Comparison of ENCODE assay signal across 3 worm cellular contexts in genomic region chrX:16678097-16678496, ce11.
A peak's percentile ranks its signal among the peaks of the same experiment; 100 is the strongest.
TF ChIP-seq lines count a peak whose summit lies in the region.

No protein-coding gene starts in this region.

TF ChIP-seq in whole organism, L2 larva, 48 proteins besides CTCF, POLR2A, EP300 and RAD21:
- TF ChIP-seq nhr-10 (tag; optimal IDR thresholded peaks at IDR 0.05; lab: Kevin White, UChicago) (no peak), sma-9 (GFP tag; optimal IDR thresholded peaks at IDR 0.05; lab: Kevin White, UChicago) (peak; percentile 51), sma-9 (tag; optimal IDR thresholded peaks at IDR 0.05; lab: Kevin White, UChicago) (no peak)

TF ChIP-seq in whole organism, L3 larva, 47 proteins besides CTCF, POLR2A, EP300 and RAD21:
- no peak for TF ChIP-seq elt-1 (tag; optimal IDR thresholded peaks at IDR 0.05; lab: Kevin White, UChicago)
- peak; percentile 40 for TF ChIP-seq pqm-1 (tag; optimal IDR thresholded peaks at IDR 0.05; lab: Kevin White, UChicago)
- TF ChIP-seq elt-2 (tag; optimal IDR thresholded peaks at IDR 0.05; lab: Kevin White, UChicago), result peak; percentile 54
- no peak for TF ChIP-seq fkh-10 (GFP tag; optimal IDR thresholded peaks at IDR 0.05; lab: Kevin White, UChicago)
- no peak for TF ChIP-seq elt-3 (tag; optimal IDR thresholded peaks at IDR 0.05; lab: Kevin White, UChicago)
- no peak for TF ChIP-seq eor-1 (tag; optimal IDR thresholded peaks at IDR 0.05; lab: Kevin White, UChicago)
- no peak for TF ChIP-seq ztf-11 (tag; optimal IDR thresholded peaks at IDR 0.05; lab: Kevin White, UChicago)
- peak; percentile 54 for TF ChIP-seq pha-4 (tag; optimal IDR thresholded peaks at IDR 0.05; lab: Kevin White, UChicago)

TF ChIP-seq in whole organism, L4 larva, 104 proteins besides CTCF, POLR2A, EP300 and RAD21:
- no peak for TF ChIP-seq mdt-29 (GFP tag; IDR thresholded peaks at IDR 0.05; lab: Robert Waterston, UW)
- peak; percentile 15 for TF ChIP-seq nhr-28 (tag; optimal IDR thresholded peaks at IDR 0.05; lab: Kevin White, UChicago)
- TF ChIP-seq hif-1 (tag; optimal IDR thresholded peaks at IDR 0.05; lab: Kevin White, UChicago), result peak in 1 of 2 experiments; percentile 2
- no peak for TF ChIP-seq daf-16 (GFP tag; optimal IDR thresholded peaks at IDR 0.05; lab: Kevin White, UChicago)
- peak; percentile 86 for TF ChIP-seq daf-16 (tag; optimal IDR thresholded peaks at IDR 0.05; lab: Kevin White, UChicago)
- TF ChIP-seq skn-1 (tag; optimal IDR thresholded peaks at IDR 0.05; lab: Kevin White, UChicago), result no peak
- peak; percentile 3 for TF ChIP-seq lin-13 (GFP tag; optimal IDR thresholded peaks at IDR 0.05; lab: Kevin White, UChicago)
- no peak for TF ChIP-seq nhr-102 (tag; optimal IDR thresholded peaks at IDR 0.05; lab: Kevin White, UChicago)
- TF ChIP-seq ces-1 (GFP tag; optimal IDR thresholded peaks at IDR 0.05; lab: Kevin White, UChicago), result no peak
- TF ChIP-seq dmd-6 (GFP tag; IDR thresholded peaks at IDR 0.05; lab: Robert Waterston, UW), result peak; percentile 38
- TF ChIP-seq mxl-3 (GFP tag; optimal IDR thresholded peaks at IDR 0.05; lab: Kevin White, UChicago), result no peak
- TF ChIP-seq php-3 (GFP tag; IDR thresholded peaks at IDR 0.05; lab: Robert Waterston, UW), result no peak
- TF ChIP-seq lsy-2 (tag; optimal IDR thresholded peaks at IDR 0.05; lab: Kevin White, UChicago), result no peak
- TF ChIP-seq mdl-1 (tag; optimal IDR thresholded peaks at IDR 0.05; lab: Kevin White, UChicago), result no peak
- no peak for TF ChIP-seq dmd-9 (GFP tag; IDR thresholded peaks at IDR 0.05; lab: Robert Waterston, UW)
- TF ChIP-seq dve-1 (tag; optimal IDR thresholded peaks at IDR 0.05; lab: Kevin White, UChicago; ENCODE audit: insufficient read depth), result no peak
- TF ChIP-seq unc-62 (GFP tag; optimal IDR thresholded peaks at IDR 0.05 in 1 of 2; lab: Kevin White, UChicago), result peak in 1 of 2 experiments; percentile 66
- TF ChIP-seq unc-62 (tag; optimal IDR thresholded peaks at IDR 0.05; lab: Kevin White, UChicago), result no peak
- no peak for TF ChIP-seq ztf-7 (tag; optimal IDR thresholded peaks at IDR 0.05; lab: Kevin White, UChicago)
TF ChIP-seq in whole organism, L4 larva: peak in this region for 6.

Comparison
In these comparisons a context has a peak if more than half of its experiments do, and no peak if none do; other contexts are left out.
1. Of the 23 proteins assayed by ChIP-seq in both whole organism, L4 larva and whole organism, L2 larva: peak only in whole organism, L4 larva: lin-13; only in whole organism, L2 larva: none; in both: none; in neither: 21; mixed calls (peak in some experiments, not most) for 1.